Fruit fly (Drosophila melanogaster): ENCODE data around the gene Surf4.
A peak's percentile ranks its signal among the peaks of the same experiment; 100 is the strongest.

Surf4 gene

DNA sequence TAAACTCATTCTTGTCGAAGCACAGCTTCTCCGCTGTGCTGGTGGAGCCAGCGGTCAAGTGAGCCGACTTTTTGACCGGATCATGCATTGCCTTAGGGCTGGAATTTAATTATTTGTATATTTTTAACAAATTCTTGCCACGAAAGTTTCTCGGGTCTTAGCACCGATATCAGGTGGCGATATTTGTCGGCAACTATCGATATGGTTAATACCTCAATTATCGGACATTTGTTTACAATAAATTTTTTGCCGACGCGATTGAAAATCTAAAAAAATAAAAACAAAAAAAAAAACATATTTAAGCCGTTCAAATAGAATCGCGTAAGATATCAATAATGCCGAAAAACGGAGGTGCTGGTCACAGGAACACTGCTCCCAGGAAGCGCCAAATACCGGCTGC lies 15.5 kb upstream of the Surf4 start, which contains the start of the genes Cog2 and Trax (continued):
- no peak for TF ChIP-seq Mes4 (GFP tag; optimal IDR thresholded peaks at IDR 0.05)
- TF ChIP-seq crc (GFP tag; optimal IDR thresholded peaks at IDR 0.05) = no peak
- TF ChIP-seq Meics (GFP tag; optimal IDR thresholded peaks at IDR 0.05) = no peak
- no peak for TF ChIP-seq ap (GFP tag; IDR thresholded peaks at IDR 0.05)
- no peak for TF ChIP-seq CG3838 (GFP tag; optimal IDR thresholded peaks at IDR 0.05)
- TF ChIP-seq Gsc (GFP tag; IDR thresholded peaks at IDR 0.05) = no peak
- 0 out of 3 replicates have a peak, but pooled peaks have one; percentile 9 for TF ChIP-seq CG34422 (GFP tag; IDR thresholded peaks at IDR 0.05)
- peak; percentile 33; the same call in 1 of the 2 replicates for TF ChIP-seq E2f2 (GFP tag; IDR thresholded peaks at IDR 0.05)
- no peak for TF ChIP-seq CG11247 (GFP tag; IDR thresholded peaks at IDR 0.05)
- TF ChIP-seq Rfx (GFP tag; IDR thresholded peaks at IDR 0.05) = no peak
- no peak for TF ChIP-seq CG4282 (GFP tag; optimal IDR thresholded peaks at IDR 0.05)
- TF ChIP-seq croc (GFP tag; conservative IDR thresholded peaks at IDR 0.05) = no peak
- no peak for TF ChIP-seq CG32532 (GFP tag; IDR thresholded peaks at IDR 0.05)
- no peak for TF ChIP-seq CG11085 (GFP tag; IDR thresholded peaks at IDR 0.05)
- no peak for TF ChIP-seq Dad (GFP tag; optimal IDR thresholded peaks at IDR 0.05)
- peak; percentile 41 for TF ChIP-seq Sin3A (optimal IDR thresholded peaks at IDR 0.05)
- no peak for TF ChIP-seq B-H2 (GFP tag; optimal IDR thresholded peaks at IDR 0.05)
- no peak for TF ChIP-seq CG5953 (GFP tag; IDR thresholded peaks at IDR 0.05)
- TF ChIP-seq CG10274 (GFP tag; optimal IDR thresholded peaks at IDR 0.05) = no peak
- no peak for TF ChIP-seq so (GFP tag; IDR thresholded peaks at IDR 0.05)
- no peak for TF ChIP-seq gt (GFP tag; IDR thresholded peaks at IDR 0.05)
- no peak for TF ChIP-seq CG15073 (GFP tag; optimal IDR thresholded peaks at IDR 0.05)
- no peak for TF ChIP-seq CG31224 (GFP tag; IDR thresholded peaks at IDR 0.05)
- no peak for TF ChIP-seq NFAT (GFP tag; IDR thresholded peaks at IDR 0.05)
- no peak for TF ChIP-seq CG13894 (tag; optimal IDR thresholded peaks at IDR 0.05)
- TF ChIP-seq hkb (optimal IDR thresholded peaks at IDR 0.05) = no peak
- TF ChIP-seq hkb (GFP tag; IDR thresholded peaks at IDR 0.05) = no peak
- TF ChIP-seq CG8089 (GFP tag; optimal IDR thresholded peaks at IDR 0.05) = no peak
- no peak for TF ChIP-seq kni (GFP tag; optimal IDR thresholded peaks at IDR 0.05)
- no peak for TF ChIP-seq fd3F (GFP tag; optimal IDR thresholded peaks at IDR 0.05)
- no peak for TF ChIP-seq CG13775 (GFP tag; optimal IDR thresholded peaks at IDR 0.05)
- TF ChIP-seq Mad (GFP tag; optimal IDR thresholded peaks at IDR 0.05) = no peak
- no peak for TF ChIP-seq bowl (GFP tag; IDR thresholded peaks at IDR 0.05)
- no peak for TF ChIP-seq CG15696 (tag; optimal IDR thresholded peaks at IDR 0.05)
- TF ChIP-seq Sox100B (GFP tag; optimal IDR thresholded peaks at IDR 0.05) = no peak
- no peak for TF ChIP-seq trem (tag; optimal IDR thresholded peaks at IDR 0.05)
- no peak for TF ChIP-seq MTF-1 (GFP tag; optimal IDR thresholded peaks at IDR 0.05; ENCODE audit: borderline replicate concordance)
- TF ChIP-seq CG2712 (tag; optimal IDR thresholded peaks at IDR 0.05) = no peak
- TF ChIP-seq Blimp-1 (GFP tag; optimal IDR thresholded peaks at IDR 0.05) = no peak
- TF ChIP-seq ewg (GFP tag; optimal IDR thresholded peaks at IDR 0.05) = no peak
- TF ChIP-seq scrt (GFP tag; optimal IDR thresholded peaks at IDR 0.05) = no peak
- TF ChIP-seq Lhr (GFP tag; optimal IDR thresholded peaks at IDR 0.05) = no peak
- no peak for TF ChIP-seq CG10654 (GFP tag; optimal IDR thresholded peaks at IDR 0.05)
- TF ChIP-seq CkIIα-i1 (GFP tag; IDR thresholded peaks at IDR 0.05) = no peak
- no peak for TF ChIP-seq dpn (GFP tag; optimal IDR thresholded peaks at IDR 0.05)
- no peak for TF ChIP-seq CG17361 (GFP tag; IDR thresholded peaks at IDR 0.05)
- TF ChIP-seq CG7963 (GFP tag; IDR thresholded peaks at IDR 0.05; ENCODE audit: partially characterized antibody) = peak; percentile 75
- no peak for TF ChIP-seq danr (GFP tag; IDR thresholded peaks at IDR 0.05)
- no peak for TF ChIP-seq E2f1 (GFP tag; IDR thresholded peaks at IDR 0.05)
- no peak for TF ChIP-seq CG11560 (tag; IDR thresholded peaks at IDR 0.05)
- no peak for TF ChIP-seq Hr39 (optimal IDR thresholded peaks at IDR 0.05)
- TF ChIP-seq H15 (GFP tag; IDR thresholded peaks at IDR 0.05) = no peak
- no peak for TF ChIP-seq Nf-YA (GFP tag; IDR thresholded peaks at IDR 0.05)
- no peak for TF ChIP-seq CG12299 (tag; optimal IDR thresholded peaks at IDR 0.05)
